Fruit fly (Drosophila melanogaster) Kc167 (cell line): ENCODE measurements around the gene ninaC.

Experiments used
- Myc ChIP-seq: fragments of >200 bp; optimal IDR thresholded peaks from 2 replicates; lab custom pipeline; 2017; ENCODE audit warnings: missing external identifiers
- Sin3A ChIP-seq: fragments of >200 bp; optimal IDR thresholded peaks from 2 replicates; lab custom pipeline; 2018; ENCODE audit warnings: missing external identifiers
- h ChIP-seq: fragments of >200 bp; optimal IDR thresholded peaks from 3 replicates; lab custom pipeline; 2018; ENCODE audit warnings: missing external identifiers
- insv ChIP-seq: fragments of >200 bp; optimal IDR thresholded peaks from 3 replicates; lab custom pipeline; 2018; ENCODE audit warnings: missing external identifiers
- psq ChIP-seq: fragments of >200 bp; optimal IDR thresholded peaks from 2 replicates; lab custom pipeline; 2017; ENCODE audit warnings: missing external identifiers
- ttk ChIP-seq: sonication (Bioruptor generic); optimal IDR thresholded peaks from 2 replicates; lab custom pipeline; 2017; ENCODE audit warnings: missing external identifiers

DNA sequence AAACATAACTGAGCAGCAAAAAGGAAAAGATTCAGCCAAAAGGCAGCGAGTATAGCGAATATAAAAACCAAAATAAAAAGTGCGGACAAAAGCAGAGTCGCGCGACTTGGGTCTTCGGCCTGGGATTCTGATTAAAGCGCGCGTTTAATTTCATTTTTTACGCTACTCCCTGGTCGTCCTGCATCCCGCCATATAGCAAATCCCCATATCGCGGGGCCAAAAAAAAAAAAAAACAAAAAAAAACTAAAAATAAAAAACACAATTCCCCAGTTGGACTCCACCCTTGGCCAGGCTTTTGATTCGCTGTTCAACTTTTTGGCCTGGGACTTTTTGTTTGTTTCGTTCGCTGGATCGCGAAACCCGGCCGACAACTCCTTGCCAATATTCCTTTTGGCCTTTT is 43.3 kb upstream of the ninaC start:
- TF ChIP-seq psq (lab: Kevin White, UChicago) (no peak), ttk (lab: Kevin White, UChicago) (no peak), Myc (lab: Kevin White, UChicago) (no peak), insv (lab: Kevin White, UChicago) (no peak), Sin3A (lab: Kevin White, UChicago) (no peak), h (lab: Kevin White, UChicago) (no peak)
